Fruit fly (Drosophila melanogaster) whole organism: ENCODE data around the gene Sfp78E.
A peak's percentile ranks its signal among the peaks of the same experiment; 100 is the strongest.

ENCODE experiments used
- CG8478 ChIP-seq: fragments of >200 bp; optimal IDR thresholded peaks from 2 replicates; lab custom pipeline; 2018; ENCODE audit warnings: inconsistent platforms
- Dll ChIP-seq: fragments of >200 bp; optimal IDR thresholded peaks from 2 replicates; lab custom pipeline; 2017
- EcR ChIP-seq, 2 experiments: fragments of >200 bp; optimal IDR thresholded peaks; 2 replicates each; lab custom pipeline; 2017; ENCODE audit warnings: missing biosample characterization in 2 of 2, missing genetic modification characterization in 2 of 2, missing genetic modification reagents in 2 of 2
- pan ChIP-seq: fragments of >200 bp; optimal IDR thresholded peaks from 2 replicates; lab custom pipeline; 2017
- psq ChIP-seq: fragments of >200 bp; optimal IDR thresholded peaks from 2 replicates; lab custom pipeline; 2017
- usp ChIP-seq: fragments of >200 bp; optimal IDR thresholded peaks from 2 replicates; lab custom pipeline; 2017; ENCODE audit warnings: missing biosample characterization, missing genetic modification characterization, mixed read lengths

dm6 chr3L:21728616-21729047 lies 44.8 kb upstream of the Sfp78E start, which contains the start of the genes CG11247 and Polr2H:
- TF ChIP-seq CG8478 (lab: Kevin White, UChicago) (no peak), EcR (GFP tag; optimal IDR thresholded peaks at IDR 0.05; lab: Kevin White, UChicago) (peak; percentile 3 to 30), usp (no peak), Dll (lab: Kevin White, UChicago) (no peak), pan (lab: Kevin White, UChicago) (no peak), psq (lab: Kevin White, UChicago) (no peak)
